Fruit fly (Drosophila melanogaster): ENCODE measurements around the gene Gbeta5.
A peak's percentile ranks its signal among the peaks of the same experiment; 100 is the strongest.

The Gbeta5 gene

DNA sequence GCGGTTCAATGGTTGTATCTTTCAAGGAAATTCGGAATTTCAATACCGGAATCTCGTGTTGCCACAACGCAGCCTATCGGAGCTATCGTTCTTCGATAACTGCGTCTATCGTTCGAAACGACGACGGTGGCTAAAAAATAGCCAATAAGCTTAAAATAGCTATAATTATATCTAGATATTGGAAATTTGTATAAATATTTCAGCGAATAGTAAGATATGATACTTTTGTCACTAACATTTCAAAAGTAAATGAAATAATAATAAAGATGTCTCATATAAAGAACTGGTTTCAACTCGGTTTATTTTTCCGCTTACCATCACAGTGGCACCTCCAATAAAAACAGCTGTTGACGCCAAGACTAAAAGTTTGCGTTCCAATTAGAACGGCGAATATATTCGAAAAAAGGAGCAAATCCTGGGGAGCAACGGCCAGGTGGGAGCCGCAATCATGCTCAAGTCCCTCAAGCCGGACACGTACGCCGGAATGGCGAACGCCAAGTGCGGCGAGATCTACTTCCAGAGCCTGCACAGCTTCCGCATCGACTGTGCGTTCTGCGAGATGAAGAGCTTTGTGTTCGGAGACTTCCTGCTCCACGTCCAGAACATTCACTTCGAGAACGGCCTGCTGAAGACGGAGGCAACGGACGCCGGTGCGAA lies 6.4 kb downstream of the Gbeta5 start, which contains the start of the genes alpha-PheRS and CG2129 (continued):
- TF ChIP-seq pita (GFP tag; optimal IDR thresholded peaks at IDR 0.05) (no peak), CG33557 (GFP tag; optimal IDR thresholded peaks at IDR 0.05) (peak; percentile 0), CG8765 (GFP tag; IDR thresholded peaks at IDR 0.05) (no peak), CG7271 (tag; optimal IDR thresholded peaks at IDR 0.05) (no peak), CG9609 (GFP tag; optimal IDR thresholded peaks at IDR 0.05) (no peak), lov (optimal IDR thresholded peaks at IDR 0.05) (no peak), lov (GFP tag; IDR thresholded peaks at IDR 0.05) (no peak), her (GFP tag; optimal IDR thresholded peaks at IDR 0.05) (no peak), cwo (GFP tag; optimal IDR thresholded peaks at IDR 0.05) (no peak), B-H1 (GFP tag; IDR thresholded peaks at IDR 0.05) (no peak), lilli (GFP tag; optimal IDR thresholded peaks at IDR 0.05) (peak; percentile 32), ash1 (GFP tag; optimal IDR thresholded peaks at IDR 0.05) (no peak), zfh2 (GFP tag; optimal IDR thresholded peaks at IDR 0.05) (no peak), C15 (GFP tag; IDR thresholded peaks at IDR 0.05) (no peak), schlank (tag; optimal IDR thresholded peaks at IDR 0.05) (no peak), CG17361 (GFP tag; IDR thresholded peaks at IDR 0.05) (no peak; the same call in 2 of the 3 replicates), ara (GFP tag; IDR thresholded peaks at IDR 0.05) (no peak), CG3995 (GFP tag; optimal IDR thresholded peaks at IDR 0.05) (no peak), Abd-B (GFP tag; optimal IDR thresholded peaks at IDR 0.05) (no peak), CG8388 (GFP tag; optimal IDR thresholded peaks at IDR 0.05) (peak; percentile 9), CG10209 (GFP tag; optimal IDR thresholded peaks at IDR 0.05) (no peak), CG12659 (GFP tag; optimal IDR thresholded peaks at IDR 0.05) (peak; percentile 13), pros (GFP tag; optimal IDR thresholded peaks at IDR 0.05) (no peak), CG3281 (GFP tag; optimal IDR thresholded peaks at IDR 0.05) (peak; percentile 13), Deaf1 (tag; optimal IDR thresholded peaks at IDR 0.05) (no peak), nom (GFP tag; optimal IDR thresholded peaks at IDR 0.05) (no peak), Gug (GFP tag; IDR thresholded peaks at IDR 0.05) (no peak), run (tag; optimal IDR thresholded peaks at IDR 0.05) (no peak), GATAe (GFP tag; conservative IDR thresholded peaks at IDR 0.05) (no peak), cg (GFP tag; optimal IDR thresholded peaks at IDR 0.05) (no peak), slp2 (GFP tag; optimal IDR thresholded peaks at IDR 0.05) (no peak), CG6689 (GFP tag; IDR thresholded peaks at IDR 0.05) (no peak), Lhr (GFP tag; optimal IDR thresholded peaks at IDR 0.05) (no peak), CG33213 (GFP tag; optimal IDR thresholded peaks at IDR 0.05) (no peak), Drgx (GFP tag; IDR thresholded peaks at IDR 0.05) (no peak), CG15479 (GFP tag; optimal IDR thresholded peaks at IDR 0.05) (no peak), ken (GFP tag; IDR thresholded peaks at IDR 0.05) (no peak), Elba2 (GFP tag; optimal IDR thresholded peaks at IDR 0.05) (peak; percentile 55), btn (GFP tag; optimal IDR thresholded peaks at IDR 0.05) (no peak), row (GFP tag; IDR thresholded peaks at IDR 0.05) (peak; percentile 79), cad (GFP tag; optimal IDR thresholded peaks at IDR 0.05) (no peak), Atf6 (GFP tag; IDR thresholded peaks at IDR 0.05) (no peak), so (GFP tag; IDR thresholded peaks at IDR 0.05) (no peak), HLH4C (GFP tag; IDR thresholded peaks at IDR 0.05; ENCODE audit: partially characterized antibody) (peak; percentile 53), CG14667 (GFP tag; IDR thresholded peaks at IDR 0.05) (no peak), CG3838 (GFP tag; optimal IDR thresholded peaks at IDR 0.05) (no peak), CG7357 (GFP tag; IDR thresholded peaks at IDR 0.05) (no peak), CG12071 (GFP tag; optimal IDR thresholded peaks at IDR 0.05) (no peak), CG18764 (GFP tag; optimal IDR thresholded peaks at IDR 0.05) (no peak), CG4617 (GFP tag; optimal IDR thresholded peaks at IDR 0.05; ENCODE audit: borderline replicate concordance) (no peak), Sin3A (optimal IDR thresholded peaks at IDR 0.05) (peak; percentile 23), odd (GFP tag; optimal IDR thresholded peaks at IDR 0.05) (no peak)

Data from whole organism, embryonic.